Fruit fly (Drosophila melanogaster) whole organism, embryonic: Measurements from ENCODE around the gene Or83a.

Experiments
- CG1024 ChIP-seq: fragments of 200-800 bp; sonication (Bioruptor generic); IDR thresholded peaks from 2 replicates; pipeline ENCODE4 v1.3.6; 2022; ENCODE audit warnings: missing biosample characterization, missing genetic modification characterization
- CG10959 ChIP-seq: fragments of 200-800 bp; sonication (Bioruptor generic); IDR thresholded peaks from 2 replicates; pipeline ENCODE4 v1.3.6; 2022; ENCODE audit warnings: missing biosample characterization, missing genetic modification characterization
- CG10979 ChIP-seq: fragments of 200-800 bp; sonication (Bioruptor generic); optimal IDR thresholded peaks from 2 replicates; lab custom pipeline; 2018; ENCODE audit warnings: missing biosample characterization, mild to moderate bottlenecking, missing genetic modification characterization, moderate library complexity
- CG11085 ChIP-seq: fragments of 200-800 bp; sonication (Bioruptor generic); IDR thresholded peaks from 2 replicates; pipeline ENCODE4 v1.3.6; 2022; ENCODE audit warnings: missing biosample characterization, missing genetic modification characterization
- CG11504 ChIP-seq: fragments of 200-800 bp; sonication (Bioruptor generic); optimal IDR thresholded peaks from 3 replicates; lab custom pipeline; 2019; ENCODE audit warnings: missing biosample characterization, mild to moderate bottlenecking, missing genetic modification characterization, moderate library complexity
- CG1233 ChIP-seq: fragments of 200-800 bp; sonication (Bioruptor generic); optimal IDR thresholded peaks from 4 replicates; lab custom pipeline; 2018; ENCODE audit warnings: missing biosample characterization, mild to moderate bottlenecking, missing genetic modification characterization
- CG12391 ChIP-seq: fragments of 200-800 bp; sonication (Bioruptor generic); optimal IDR thresholded peaks from 3 replicates; lab custom pipeline; 2018; ENCODE audit warnings: missing biosample characterization, mild to moderate bottlenecking, missing genetic modification characterization, moderate library complexity
- CG12659 ChIP-seq: fragments of 200-800 bp; sonication (Bioruptor generic); optimal IDR thresholded peaks from 3 replicates; lab custom pipeline; 2017; ENCODE audit warnings: mild to moderate bottlenecking, missing biosample characterization, missing genetic modification reagents, missing genetic modification characterization
- CG13123 ChIP-seq: fragments of 200-800 bp; sonication (Bioruptor generic); optimal IDR thresholded peaks from 2 replicates; lab custom pipeline; 2016; ENCODE audit warnings: missing biosample characterization, missing genetic modification characterization
- CG13287 ChIP-seq: fragments of 200-800 bp; sonication (Bioruptor generic); IDR thresholded peaks from 2 replicates; pipeline ENCODE4 v1.3.6; 2022; ENCODE audit warnings: missing biosample characterization, missing genetic modification characterization; ENCODE audit not compliant: partially characterized antibody
- CG14667 ChIP-seq: fragments of 200-800 bp; sonication (Bioruptor generic); IDR thresholded peaks from 2 replicates; pipeline ENCODE4 v1.3.6; 2022; ENCODE audit warnings: missing biosample characterization, missing genetic modification characterization
- CG1647 ChIP-seq: fragments of 200-800 bp; sonication (Bioruptor generic); optimal IDR thresholded peaks from 3 replicates; lab custom pipeline; 2016; ENCODE audit warnings: missing biosample characterization, missing genetic modification characterization
- CG17385 ChIP-seq: fragments of 200-800 bp; sonication (Bioruptor generic); optimal IDR thresholded peaks from 3 replicates; lab custom pipeline; 2018; ENCODE audit warnings: missing biosample characterization, mild to moderate bottlenecking, missing genetic modification characterization
- CG18262 ChIP-seq: fragments of 200-800 bp; optimal IDR thresholded peaks from 3 replicates; lab custom pipeline; 2019; ENCODE audit warnings: missing biosample characterization, mild to moderate bottlenecking, missing genetic modification characterization, moderate library complexity
- CG18619 ChIP-seq: fragments of 200-800 bp; sonication (Bioruptor generic); optimal IDR thresholded peaks from 3 replicates; lab custom pipeline; 2017; ENCODE audit warnings: missing biosample characterization, mild to moderate bottlenecking, missing genetic modification characterization
- CG2116 ChIP-seq: fragments of 200-800 bp; sonication (Bioruptor generic); optimal IDR thresholded peaks from 3 replicates; lab custom pipeline; 2018; ENCODE audit warnings: missing biosample characterization, mild to moderate bottlenecking, missing genetic modification characterization
- CG3281 ChIP-seq: fragments of 200-800 bp; sonication (Bioruptor generic); optimal IDR thresholded peaks from 3 replicates; lab custom pipeline; 2017; ENCODE audit warnings: missing biosample characterization, mild to moderate bottlenecking, missing genetic modification characterization
- CG4282 ChIP-seq: fragments of 200-800 bp; sonication (Bioruptor generic); optimal IDR thresholded peaks from 2 replicates; lab custom pipeline; 2016; ENCODE audit warnings: missing biosample characterization, missing genetic modification characterization
- CG4424 ChIP-seq: fragments of 200-800 bp; sonication (Bioruptor generic); optimal IDR thresholded peaks from 3 replicates; lab custom pipeline; 2016; ENCODE audit warnings: missing biosample characterization, missing genetic modification characterization
- CG6765 ChIP-seq: fragments of 200-800 bp; sonication (Bioruptor generic); optimal IDR thresholded peaks from 3 replicates; lab custom pipeline; 2017; ENCODE audit warnings: missing biosample characterization, mild to moderate bottlenecking, missing genetic modification characterization
- CG6813 ChIP-seq: fragments of 200-800 bp; sonication (Bioruptor generic); optimal IDR thresholded peaks from 2 replicates; lab custom pipeline; 2017; ENCODE audit warnings: missing biosample characterization, missing genetic modification characterization, mild to moderate bottlenecking, moderate library complexity, missing genetic modification reagents
- Dp ChIP-seq: fragments of 200-800 bp; sonication (Bioruptor generic); optimal IDR thresholded peaks from 2 replicates; lab custom pipeline; 2018; ENCODE audit warnings: missing biosample characterization, mild to moderate bottlenecking, missing genetic modification characterization, moderate library complexity
- Drgx ChIP-seq: fragments of 200-800 bp; sonication (Bioruptor generic); IDR thresholded peaks from 2 replicates; pipeline ENCODE4 v1.3.6; 2022; ENCODE audit warnings: missing biosample characterization, missing genetic modification characterization
- Elba2 ChIP-seq: fragments of 200-800 bp; sonication (Bioruptor generic); optimal IDR thresholded peaks from 3 replicates; lab custom pipeline; 2016; ENCODE audit warnings: missing biosample characterization, missing genetic modification characterization
- Fer3 ChIP-seq: fragments of 200-800 bp; sonication (Bioruptor generic); optimal IDR thresholded peaks from 2 replicates; lab custom pipeline; 2018; ENCODE audit warnings: missing biosample characterization, mild to moderate bottlenecking, missing genetic modification characterization, moderate library complexity
- Hmr ChIP-seq: fragments of 200-800 bp; sonication (Bioruptor generic); optimal IDR thresholded peaks from 3 replicates; lab custom pipeline; 2017; ENCODE audit warnings: mild to moderate bottlenecking, missing biosample characterization, missing genetic modification reagents, missing genetic modification characterization
- Med ChIP-seq: fragments of 200-800 bp; sonication (Bioruptor generic); peaks from one replicate; lab custom pipeline; 2016; ENCODE audit warnings: missing biosample characterization, missing genetic modification characterization, mild to moderate bottlenecking, inconsistent platforms, moderate library complexity
- Vsx1 ChIP-seq: fragments of 200-800 bp; sonication (Bioruptor generic); optimal IDR thresholded peaks from 2 replicates; lab custom pipeline; 2017; ENCODE audit warnings: missing biosample characterization, mild to moderate bottlenecking, missing genetic modification characterization, missing genetic modification reagents
- abd-A ChIP-seq: fragments of 200-800 bp; sonication (Bioruptor generic); optimal IDR thresholded peaks from 3 replicates; lab custom pipeline; 2019; ENCODE audit warnings: missing biosample characterization, mild to moderate bottlenecking, missing genetic modification characterization, moderate library complexity
- ap ChIP-seq: fragments of 200-800 bp; sonication (Bioruptor generic); IDR thresholded peaks from 2 replicates; pipeline ENCODE4 v1.3.6; 2022; ENCODE audit warnings: missing biosample characterization, missing genetic modification characterization
- cas ChIP-seq: fragments of 200-800 bp; sonication (Bioruptor generic); IDR thresholded peaks from 2 replicates; pipeline ENCODE4 v1.3.6; 2022; ENCODE audit warnings: missing biosample characterization, missing genetic modification characterization
- chinmo ChIP-seq: fragments of 200-800 bp; sonication (Bioruptor generic); IDR thresholded peaks from 4 replicates; pipeline ENCODE4 v1.3.6; 2022; ENCODE audit warnings: missing biosample characterization, missing genetic modification characterization; ENCODE audit not compliant: partially characterized antibody
- corto ChIP-seq: fragments of 200-800 bp; sonication (Bioruptor generic); optimal IDR thresholded peaks from 2 replicates; lab custom pipeline; 2016; ENCODE audit warnings: missing biosample characterization, mild to moderate bottlenecking, missing genetic modification characterization, moderate library complexity
- dan ChIP-seq: fragments of 200-800 bp; sonication (Bioruptor generic); IDR thresholded peaks from 2 replicates; pipeline ENCODE4 v1.3.6; 2022; ENCODE audit warnings: missing biosample characterization, missing genetic modification characterization
- dmrt99B ChIP-seq: fragments of 200-800 bp; sonication (Bioruptor generic); optimal IDR thresholded peaks from 2 replicates; lab custom pipeline; 2018; ENCODE audit warnings: missing biosample characterization, mild to moderate bottlenecking, missing genetic modification characterization, moderate library complexity
- en ChIP-seq: fragments of 200-800 bp; sonication (Bioruptor generic); optimal IDR thresholded peaks from 2 replicates; lab custom pipeline; 2016; ENCODE audit warnings: missing biosample characterization, missing genetic modification characterization
- fu2 ChIP-seq: fragments of 200-800 bp; sonication (Bioruptor generic); optimal IDR thresholded peaks from 2 replicates; lab custom pipeline; 2016; ENCODE audit warnings: missing biosample characterization, missing genetic modification characterization
- gem ChIP-seq: fragments of 200-800 bp; sonication (Bioruptor generic); optimal IDR thresholded peaks from 2 replicates; lab custom pipeline; 2019; ENCODE audit warnings: missing biosample characterization, mild to moderate bottlenecking, missing genetic modification characterization, moderate library complexity
- h ChIP-seq: fragments of >200 bp; optimal IDR thresholded peaks from 2 replicates; lab custom pipeline; 2017
- jigr1 ChIP-seq: fragments of 200-800 bp; sonication (Bioruptor generic); IDR thresholded peaks from 3 replicates; pipeline ENCODE4 v1.3.6; 2022; ENCODE audit warnings: missing biosample characterization, missing genetic modification characterization
- lmd ChIP-seq: fragments of 200-800 bp; sonication (Bioruptor generic); IDR thresholded peaks from 2 replicates; pipeline ENCODE4 v1.3.6; 2022; ENCODE audit warnings: missing biosample characterization, missing genetic modification characterization
- onecut ChIP-seq: fragments of 200-800 bp; sonication (Bioruptor generic); IDR thresholded peaks from 2 replicates; pipeline ENCODE4 v1.3.6; 2022; ENCODE audit warnings: missing biosample characterization, missing genetic modification characterization
- phol ChIP-seq: fragments of 200-800 bp; sonication (Bioruptor generic); optimal IDR thresholded peaks from 3 replicates; lab custom pipeline; 2018; ENCODE audit warnings: missing biosample characterization, mild to moderate bottlenecking, missing genetic modification characterization, moderate library complexity
- pita ChIP-seq: fragments of 200-800 bp; sonication (Bioruptor generic); optimal IDR thresholded peaks from 2 replicates; lab custom pipeline; 2017; ENCODE audit warnings: missing biosample characterization, mild to moderate bottlenecking, missing genetic modification characterization
- seq ChIP-seq: fragments of 200-800 bp; sonication (Bioruptor generic); IDR thresholded peaks from 2 replicates; pipeline ENCODE4 v1.3.6; 2022; ENCODE audit warnings: missing biosample characterization, missing genetic modification characterization
- sim ChIP-seq: fragments of 200-800 bp; sonication (Bioruptor generic); IDR thresholded peaks from 2 replicates; pipeline ENCODE4 v1.3.6; 2022; ENCODE audit warnings: missing biosample characterization, missing genetic modification characterization
- tna ChIP-seq: fragments of 200-800 bp; sonication (Bioruptor generic); IDR thresholded peaks from 2 replicates; pipeline ENCODE4 v1.3.6; 2022; ENCODE audit warnings: missing biosample characterization, missing genetic modification characterization; ENCODE audit not compliant: partially characterized antibody
- trh ChIP-seq: fragments of 200-800 bp; sonication (Bioruptor generic); optimal IDR thresholded peaks from 2 replicates; lab custom pipeline; 2016; ENCODE audit warnings: missing biosample characterization, missing genetic modification characterization
- unpg ChIP-seq: fragments of 200-800 bp; sonication (Bioruptor generic); optimal IDR thresholded peaks from 3 replicates; lab custom pipeline; 2018; ENCODE audit warnings: missing biosample characterization, mild to moderate bottlenecking, missing genetic modification characterization, moderate library complexity
- zf30C ChIP-seq: fragments of 200-800 bp; sonication (Bioruptor generic); optimal IDR thresholded peaks from 3 replicates; lab custom pipeline; 2018; ENCODE audit warnings: missing biosample characterization, mild to moderate bottlenecking, missing genetic modification characterization

Or83a gene

DNA sequence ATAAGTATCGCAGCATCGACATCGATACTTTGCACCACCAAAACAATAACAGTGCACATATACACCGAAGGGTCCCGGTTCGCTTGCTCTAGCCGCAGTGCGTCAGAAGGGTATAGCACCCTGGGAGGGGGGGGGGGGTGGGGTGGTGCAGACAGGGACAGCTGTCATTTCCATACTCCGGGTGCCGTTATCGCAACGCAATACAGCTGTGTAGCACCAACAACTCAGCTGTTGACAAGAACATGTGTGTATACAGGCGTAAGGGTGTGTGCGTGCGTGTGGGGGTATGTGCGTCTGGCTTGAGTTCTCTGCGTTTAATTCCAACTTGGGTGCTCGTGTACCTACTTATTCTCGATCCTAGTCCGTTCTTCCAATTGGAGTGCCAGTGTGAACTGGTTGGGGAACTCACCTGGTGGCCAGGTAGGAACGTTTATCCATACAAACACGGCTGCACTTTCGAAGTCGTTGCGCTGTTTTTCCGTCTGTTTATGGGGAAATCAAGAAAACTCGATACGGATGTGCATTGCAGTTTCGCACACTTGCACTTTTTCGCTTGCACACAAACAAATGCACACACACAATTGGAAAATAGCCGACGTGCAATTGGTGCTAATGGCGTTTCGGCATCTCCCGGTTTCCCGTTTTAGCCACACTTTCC is 31.4 kb downstream of the Or83a start (continued):
- TF ChIP-seq CG12391 (no peak), CG11504 (tag; lab: Kevin White, UChicago) (no peak), Dp (GFP tag; lab: Kevin White, UChicago) (no peak), CG11085 (GFP tag; lab: Robert Waterston, UW) (no peak), CG10979 (tag; lab: Kevin White, UChicago) (no peak), CG17385 (GFP tag; lab: Kevin White, UChicago) (no peak), h (no peak), en (GFP tag; lab: Kevin White, UChicago) (no peak), CG4282 (no peak), chinmo (GFP tag; lab: Robert Waterston, UW) (no peak; the same call in 3 of the 4 replicates), gem (tag; lab: Kevin White, UChicago) (no peak), CG4424 (GFP tag; lab: Kevin White, UChicago) (no peak), CG6813 (GFP tag; lab: Kevin White, UChicago) (peak; percentile 8), Hmr (peak; percentile 44), fu2 (GFP tag; lab: Kevin White, UChicago) (no peak), seq (GFP tag; lab: Robert Waterston, UW) (no peak), CG3281 (GFP tag; lab: Kevin White, UChicago) (no peak), trh (GFP tag; lab: Kevin White, UChicago) (no peak), Fer3 (tag; lab: Kevin White, UChicago) (no peak), zf30C (GFP tag; lab: Kevin White, UChicago) (peak; percentile 30), Med (GFP tag; lab: Kevin White, UChicago) (no peak), CG2116 (GFP tag; lab: Kevin White, UChicago) (no peak), CG13287 (GFP tag; lab: Robert Waterston, UW) (peak; percentile 28; the same call in 1 of the 2 replicates), jigr1 (GFP tag; lab: Robert Waterston, UW) (no peak), CG1647 (GFP tag; lab: Kevin White, UChicago) (no peak), unpg (no peak), abd-A (tag; lab: Kevin White, UChicago) (peak; percentile 6), CG18262 (tag; lab: Kevin White, UChicago) (no peak), CG12659 (GFP tag; lab: Kevin White, UChicago) (no peak), CG14667 (GFP tag; lab: Robert Waterston, UW) (peak; percentile 16; the same call in 1 of the 2 replicates), CG13123 (GFP tag; lab: Kevin White, UChicago) (no peak), Drgx (peak; percentile 24; the same call in 1 of the 2 replicates), Elba2 (GFP tag; lab: Kevin White, UChicago) (peak; percentile 84), CG18619 (GFP tag; lab: Kevin White, UChicago) (no peak), phol (tag; lab: Kevin White, UChicago) (no peak), onecut (GFP tag; lab: Robert Waterston, UW) (no peak), pita (GFP tag; lab: Kevin White, UChicago) (no peak), CG1233 (GFP tag; lab: Kevin White, UChicago) (no peak), dmrt99B (tag; lab: Kevin White, UChicago) (no peak), Vsx1 (GFP tag; lab: Kevin White, UChicago) (no peak), dan (GFP tag; lab: Robert Waterston, UW) (no peak), corto (no peak), cas (GFP tag; lab: Robert Waterston, UW) (0 out of 2 replicates have a peak, but pooled peaks have one; percentile 7), tna (no peak), sim (GFP tag; lab: Robert Waterston, UW) (no peak), ap (GFP tag; lab: Robert Waterston, UW) (no peak), CG10959 (no peak), lmd (no peak), CG6765 (GFP tag; lab: Kevin White, UChicago) (peak; percentile 5), CG1024 (no peak)
